Fruit fly (Drosophila melanogaster): ENCODE results near the gene dikar.

dikar gene

dm6 chr3L:6789788-6790325 is 46.9 kb upstream of the dikar start, which contains the start of gene vvl:
vvl (plus strand) TSS chr3L:6790158.
- TF ChIP-seq lz (GFP tag; optimal IDR thresholded peaks at IDR 0.05) = no peak
- TF ChIP-seq Sox102F (GFP tag; optimal IDR thresholded peaks at IDR 0.05) = no peak
- no peak for TF ChIP-seq CG6854 (GFP tag; optimal IDR thresholded peaks at IDR 0.05)
- no peak for TF ChIP-seq Blimp-1 (GFP tag; optimal IDR thresholded peaks at IDR 0.05)
- TF ChIP-seq Eip93F (GFP tag; optimal IDR thresholded peaks at IDR 0.05) = no peak
- TF ChIP-seq Sox14 (GFP tag; optimal IDR thresholded peaks at IDR 0.05) = no peak
- TF ChIP-seq pdm3 (GFP tag; optimal IDR thresholded peaks at IDR 0.05) = no peak
- TF ChIP-seq CG3919 (GFP tag; optimal IDR thresholded peaks at IDR 0.05) = peak; percentile 12
- TF ChIP-seq dac (GFP tag; optimal IDR thresholded peaks at IDR 0.05) = no peak
- TF ChIP-seq CG3032 (tag; optimal IDR thresholded peaks at IDR 0.05) = peak; percentile 6
- TF ChIP-seq ss (GFP tag; optimal IDR thresholded peaks at IDR 0.05) = peak; percentile 53 to 69
- TF ChIP-seq CG15336 (GFP tag; IDR thresholded peaks at IDR 0.05) = peak; percentile 32; the same call in 1 of the 2 replicates
- peak; percentile 64 for TF ChIP-seq CG6163 (GFP tag; IDR thresholded peaks at IDR 0.05)
- peak; percentile 2 for TF ChIP-seq spab (GFP tag; optimal IDR thresholded peaks at IDR 0.05)
- TF ChIP-seq eg (GFP tag; IDR thresholded peaks at IDR 0.05) = peak; percentile 80
- no peak for TF ChIP-seq Met (GFP tag; optimal IDR thresholded peaks at IDR 0.05)
- peak; percentile 10 for TF ChIP-seq CG10669 (GFP tag; optimal IDR thresholded peaks at IDR 0.05)
- TF ChIP-seq Lpt (GFP tag; optimal IDR thresholded peaks at IDR 0.05) = no peak
- TF ChIP-seq vri (GFP tag; optimal IDR thresholded peaks at IDR 0.05) = no peak
- TF ChIP-seq CG1621 (tag; optimal IDR thresholded peaks at IDR 0.05) = peak; percentile 13
- peak; percentile 5 for TF ChIP-seq esn (GFP tag; optimal IDR thresholded peaks at IDR 0.05)
- TF ChIP-seq Ets96B (tag; optimal IDR thresholded peaks at IDR 0.05) = peak; percentile 7
- peak; percentile 7 for TF ChIP-seq CG8319 (GFP tag; optimal IDR thresholded peaks at IDR 0.05)
- no peak for TF ChIP-seq fd85E (GFP tag; optimal IDR thresholded peaks at IDR 0.05)
- no peak for TF ChIP-seq Hr4 (GFP tag; optimal IDR thresholded peaks at IDR 0.05)
- peak; percentile 43 for TF ChIP-seq CG6808 (GFP tag; optimal IDR thresholded peaks at IDR 0.05)

dm6 chr3L:6787502-6787901 is 44.5 kb upstream of the dikar start:
- no peak for TF ChIP-seq eg (GFP tag; IDR thresholded peaks at IDR 0.05)

- TF ChIP-seq CG10631 (GFP tag; optimal IDR thresholded peaks at IDR 0.05) (no peak), pdm3 (GFP tag; optimal IDR thresholded peaks at IDR 0.05) (no peak), net (GFP tag; optimal IDR thresholded peaks at IDR 0.05) (no peak), CG15336 (GFP tag; IDR thresholded peaks at IDR 0.05) (no peak), Eip93F (GFP tag; optimal IDR thresholded peaks at IDR 0.05) (no peak), CG31627 (GFP tag; optimal IDR thresholded peaks at IDR 0.05) (no peak), Ets96B (tag; optimal IDR thresholded peaks at IDR 0.05) (no peak), esn (GFP tag; optimal IDR thresholded peaks at IDR 0.05) (no peak), CG34406 (GFP tag; optimal IDR thresholded peaks at IDR 0.05) (no peak), CG6276 (GFP tag; optimal IDR thresholded peaks at IDR 0.05) (no peak), CG1621 (tag; optimal IDR thresholded peaks at IDR 0.05) (no peak), Ets21C (GFP tag; optimal IDR thresholded peaks at IDR 0.05) (no peak), CG8319 (GFP tag; optimal IDR thresholded peaks at IDR 0.05) (no peak), lz (GFP tag; optimal IDR thresholded peaks at IDR 0.05) (no peak), CG8119 (GFP tag; IDR thresholded peaks at IDR 0.05) (no peak), Sox15 (GFP tag; optimal IDR thresholded peaks at IDR 0.05) (no peak)
Measured at dm6 chr3L:6784635-6785606, 42.0 kb upstream of the dikar start.
